Fruit fly (Drosophila melanogaster) whole organism, embryonic: ENCODE results near the gene lbl.

Source experiments
- B-H2 ChIP-seq: fragments of 200-800 bp; sonication (Bioruptor generic); optimal IDR thresholded peaks from 2 replicates; lab custom pipeline; 2018; ENCODE audit warnings: missing biosample characterization, mild to moderate bottlenecking, missing genetic modification characterization
- BEAF-32 ChIP-seq: fragments of 200-800 bp; sonication (Bioruptor generic); optimal IDR thresholded peaks from 3 replicates; lab custom pipeline; 2017; ENCODE audit warnings: missing biosample characterization, missing genetic modification characterization, mild to moderate bottlenecking, moderate library complexity, missing genetic modification reagents
- Blimp-1 ChIP-seq: fragments of 200-800 bp; sonication (Bioruptor generic); optimal IDR thresholded peaks from 3 replicates; lab custom pipeline; 2018; ENCODE audit warnings: missing biosample characterization, missing genetic modification characterization, mild to moderate bottlenecking, moderate library complexity, missing genetic modification reagents
- CG11696 ChIP-seq: fragments of 200-800 bp; sonication (Bioruptor generic); IDR thresholded peaks from 2 replicates; pipeline ENCODE4 v1.3.6; 2022; ENCODE audit warnings: missing biosample characterization, missing genetic modification characterization
- CG12104 ChIP-seq: fragments of 200-800 bp; sonication (Bioruptor generic); optimal IDR thresholded peaks from 3 replicates; lab custom pipeline; 2016; ENCODE audit warnings: missing biosample characterization, missing genetic modification characterization
- CG12942 ChIP-seq: fragments of 200-800 bp; sonication (Bioruptor generic); optimal IDR thresholded peaks from 3 replicates; lab custom pipeline; 2016; ENCODE audit warnings: missing biosample characterization, missing genetic modification characterization
- CG14860 ChIP-seq: fragments of 200-800 bp; sonication (Bioruptor generic); IDR thresholded peaks from 3 replicates; pipeline ENCODE4 v1.3.6; 2022; ENCODE audit warnings: missing biosample characterization, missing genetic modification characterization; ENCODE audit not compliant: partially characterized antibody
- CG1792 ChIP-seq: fragments of 200-800 bp; sonication (Bioruptor generic); optimal IDR thresholded peaks from 2 replicates; lab custom pipeline; 2016; ENCODE audit warnings: missing biosample characterization, missing genetic modification characterization
- CG2712 ChIP-seq: fragments of 200-800 bp; optimal IDR thresholded peaks from 3 replicates; lab custom pipeline; 2019; ENCODE audit warnings: missing biosample characterization, mild to moderate bottlenecking, missing genetic modification characterization, moderate library complexity
- CG2875 ChIP-seq: fragments of 200-800 bp; sonication (Bioruptor generic); optimal IDR thresholded peaks from 2 replicates; lab custom pipeline; 2017; ENCODE audit warnings: missing biosample characterization, mild to moderate bottlenecking, missing genetic modification characterization, missing genetic modification reagents
- CG3065 ChIP-seq: fragments of 200-800 bp; sonication (Bioruptor generic); optimal IDR thresholded peaks from 2 replicates; lab custom pipeline; 2016; ENCODE audit warnings: missing biosample characterization, missing genetic modification characterization
- CG3281 ChIP-seq: fragments of 200-800 bp; sonication (Bioruptor generic); optimal IDR thresholded peaks from 3 replicates; lab custom pipeline; 2017; ENCODE audit warnings: missing biosample characterization, mild to moderate bottlenecking, missing genetic modification characterization
- CG33557 ChIP-seq: fragments of 200-800 bp; sonication (Bioruptor generic); optimal IDR thresholded peaks from 2 replicates; lab custom pipeline; 2019; ENCODE audit warnings: missing biosample characterization, mild to moderate bottlenecking, missing genetic modification characterization, moderate library complexity
- CG4707 ChIP-seq: fragments of 200-800 bp; sonication (Bioruptor generic); optimal IDR thresholded peaks from 2 replicates; lab custom pipeline; 2018; ENCODE audit warnings: missing biosample characterization, mild to moderate bottlenecking, missing genetic modification characterization, moderate library complexity
- CG5180 ChIP-seq: fragments of 200-800 bp; sonication (Bioruptor generic); optimal IDR thresholded peaks from 3 replicates; lab custom pipeline; 2017; ENCODE audit warnings: missing biosample characterization, missing genetic modification characterization, mild to moderate bottlenecking, moderate library complexity, missing genetic modification reagents
- CG6791 ChIP-seq: fragments of 200-800 bp; sonication (Bioruptor generic); IDR thresholded peaks from 3 replicates; pipeline ENCODE4 v1.3.6; 2022; ENCODE audit warnings: missing biosample characterization, missing genetic modification characterization; ENCODE audit not compliant: partially characterized antibody
- CG7556 ChIP-seq: fragments of 200-800 bp; sonication (Bioruptor generic); optimal IDR thresholded peaks from 2 replicates; lab custom pipeline; 2017; ENCODE audit warnings: missing biosample characterization, mild to moderate bottlenecking, missing genetic modification characterization
- CG8388 ChIP-seq: fragments of 200-800 bp; sonication (Bioruptor generic); optimal IDR thresholded peaks from 2 replicates; lab custom pipeline; 2019; ENCODE audit warnings: missing biosample characterization, mild to moderate bottlenecking, missing genetic modification characterization, moderate library complexity
- CG8478 ChIP-seq: fragments of >200 bp; optimal IDR thresholded peaks from 2 replicates; lab custom pipeline; 2018
- CG9727 ChIP-seq: fragments of 200-800 bp; sonication (Bioruptor generic); optimal IDR thresholded peaks from 3 replicates; lab custom pipeline; 2017; ENCODE audit warnings: missing biosample characterization, mild to moderate bottlenecking, missing genetic modification characterization
- D19A ChIP-seq: fragments of 200-800 bp; optimal IDR thresholded peaks from 3 replicates; lab custom pipeline; 2019; ENCODE audit warnings: missing biosample characterization, mild to moderate bottlenecking, missing genetic modification characterization, moderate library complexity
- Dad ChIP-seq: fragments of 200-800 bp; sonication (Bioruptor generic); optimal IDR thresholded peaks from 3 replicates; lab custom pipeline; 2016; ENCODE audit warnings: missing biosample characterization, missing genetic modification characterization
- Dp ChIP-seq: fragments of 200-800 bp; sonication (Bioruptor generic); optimal IDR thresholded peaks from 2 replicates; lab custom pipeline; 2018; ENCODE audit warnings: missing biosample characterization, mild to moderate bottlenecking, missing genetic modification characterization, moderate library complexity
- Dref ChIP-seq: fragments of 200-800 bp; sonication (Bioruptor generic); IDR thresholded peaks from 2 replicates; pipeline ENCODE4 v1.3.6; 2022; ENCODE audit warnings: missing biosample characterization, missing genetic modification characterization
- E2f2 ChIP-seq: fragments of 200-800 bp; sonication (Bioruptor generic); IDR thresholded peaks from 2 replicates; pipeline ENCODE4 v1.3.6; 2022; ENCODE audit warnings: missing biosample characterization, missing genetic modification characterization
- Eip74EF ChIP-seq, 2 experiments: fragments of 200-800 bp in 1 of 2; fragments of >200 bp in 1 of 2; sonication (Bioruptor generic) in 1 of 2; optimal IDR thresholded peaks; 2 replicates each; lab custom pipeline; 2017 to 2019; ENCODE audit warnings: missing biosample characterization in 2 of 2, missing genetic modification characterization in 2 of 2, mild to moderate bottlenecking in 1 of 2, moderate library complexity in 1 of 2
- Elba2 ChIP-seq: fragments of 200-800 bp; sonication (Bioruptor generic); optimal IDR thresholded peaks from 3 replicates; lab custom pipeline; 2016; ENCODE audit warnings: missing biosample characterization, missing genetic modification characterization
- Jarid2 ChIP-seq: fragments of 200-800 bp; sonication (Bioruptor generic); optimal IDR thresholded peaks from 3 replicates; lab custom pipeline; 2017; ENCODE audit warnings: mild to moderate bottlenecking, missing biosample characterization, missing genetic modification reagents, missing genetic modification characterization
- Lhr ChIP-seq: fragments of 200-800 bp; sonication (Bioruptor generic); optimal IDR thresholded peaks from 3 replicates; lab custom pipeline; 2017; ENCODE audit warnings: mild to moderate bottlenecking, missing biosample characterization, missing genetic modification reagents, missing genetic modification characterization
- MTF-1 ChIP-seq: fragments of 200-800 bp; sonication (Bioruptor generic); optimal IDR thresholded peaks from 2 replicates; lab custom pipeline; 2018; ENCODE audit warnings: missing biosample characterization, mild to moderate bottlenecking, missing genetic modification characterization, borderline replicate concordance
- Max ChIP-seq: fragments of 200-800 bp; sonication (Bioruptor generic); optimal IDR thresholded peaks from 2 replicates; lab custom pipeline; 2016; ENCODE audit warnings: missing biosample characterization, mild to moderate bottlenecking, missing genetic modification characterization
- abd-A ChIP-seq: fragments of 200-800 bp; sonication (Bioruptor generic); optimal IDR thresholded peaks from 3 replicates; lab custom pipeline; 2019; ENCODE audit warnings: missing biosample characterization, mild to moderate bottlenecking, missing genetic modification characterization, moderate library complexity
- br ChIP-seq: fragments of >200 bp; optimal IDR thresholded peaks from 2 replicates; lab custom pipeline; 2017
- cas ChIP-seq: fragments of 200-800 bp; sonication (Bioruptor generic); IDR thresholded peaks from 2 replicates; pipeline ENCODE4 v1.3.6; 2022; ENCODE audit warnings: missing biosample characterization, missing genetic modification characterization
- chinmo ChIP-seq: fragments of 200-800 bp; sonication (Bioruptor generic); IDR thresholded peaks from 4 replicates; pipeline ENCODE4 v1.3.6; 2022; ENCODE audit warnings: missing biosample characterization, missing genetic modification characterization; ENCODE audit not compliant: partially characterized antibody
- ci ChIP-seq: fragments of 200-800 bp; sonication (Bioruptor generic); IDR thresholded peaks from 3 replicates; pipeline ENCODE4 v1.3.6; 2022; ENCODE audit warnings: missing biosample characterization, missing genetic modification characterization
- dmrt99B ChIP-seq: fragments of 200-800 bp; sonication (Bioruptor generic); optimal IDR thresholded peaks from 2 replicates; lab custom pipeline; 2018; ENCODE audit warnings: missing biosample characterization, mild to moderate bottlenecking, missing genetic modification characterization, moderate library complexity
- gfzf ChIP-seq: fragments of 200-800 bp; sonication (Bioruptor generic); optimal IDR thresholded peaks from 2 replicates; lab custom pipeline; 2016; ENCODE audit warnings: missing biosample characterization, mild to moderate bottlenecking, missing genetic modification characterization, moderate library complexity
- hbn ChIP-seq: fragments of 200-800 bp; sonication (Bioruptor generic); IDR thresholded peaks from 2 replicates; pipeline ENCODE4 v1.3.6; 2022; ENCODE audit warnings: missing biosample characterization, missing genetic modification characterization; ENCODE audit not compliant: partially characterized antibody
- ken ChIP-seq: fragments of 200-800 bp; sonication (Bioruptor generic); IDR thresholded peaks from 3 replicates; pipeline ENCODE4 v1.3.6; 2022; ENCODE audit warnings: missing biosample characterization, missing genetic modification characterization
- lbe ChIP-seq: fragments of 200-800 bp; sonication (Bioruptor generic); optimal IDR thresholded peaks from 2 replicates; lab custom pipeline; 2016; ENCODE audit warnings: missing biosample characterization, mild to moderate bottlenecking, missing genetic modification characterization
- mld ChIP-seq: fragments of 200-800 bp; sonication (Bioruptor generic); IDR thresholded peaks from 3 replicates; pipeline ENCODE4 v1.3.6; 2022; ENCODE audit warnings: missing biosample characterization, missing genetic modification characterization; ENCODE audit not compliant: partially characterized antibody
- otp ChIP-seq: fragments of 200-800 bp; sonication (Bioruptor generic); IDR thresholded peaks from 3 replicates; pipeline ENCODE4, ENCODE4 v1.3.6; 2022; ENCODE audit warnings: missing biosample characterization, missing genetic modification characterization
- scrt ChIP-seq: fragments of 200-800 bp; sonication (Bioruptor generic); optimal IDR thresholded peaks from 2 replicates; lab custom pipeline; 2018; ENCODE audit warnings: missing biosample characterization, mild to moderate bottlenecking, missing genetic modification characterization, moderate library complexity
- shn ChIP-seq: fragments of 200-800 bp; sonication (Bioruptor generic); optimal IDR thresholded peaks from 3 replicates; lab custom pipeline; 2016; ENCODE audit warnings: missing biosample characterization, missing genetic modification characterization
- sim ChIP-seq: fragments of 200-800 bp; sonication (Bioruptor generic); IDR thresholded peaks from 2 replicates; pipeline ENCODE4 v1.3.6; 2022; ENCODE audit warnings: missing biosample characterization, missing genetic modification characterization
- slbo ChIP-seq: fragments of 200-800 bp; sonication (Bioruptor generic); IDR thresholded peaks from 2 replicates; pipeline ENCODE4 v1.3.6; 2022; ENCODE audit warnings: missing biosample characterization, missing genetic modification characterization
- tin ChIP-seq: fragments of 200-800 bp; sonication (Bioruptor generic); optimal IDR thresholded peaks from 3 replicates; lab custom pipeline; 2016; ENCODE audit warnings: missing biosample characterization, missing genetic modification characterization
- unc-4 ChIP-seq: fragments of 200-800 bp; sonication (Bioruptor generic); IDR thresholded peaks from 2 replicates; pipeline ENCODE4 v1.3.6; 2022; ENCODE audit warnings: missing biosample characterization, missing genetic modification characterization; ENCODE audit not compliant: partially characterized antibody
- zf30C ChIP-seq: fragments of 200-800 bp; sonication (Bioruptor generic); optimal IDR thresholded peaks from 3 replicates; lab custom pipeline; 2018; ENCODE audit warnings: missing biosample characterization, mild to moderate bottlenecking, missing genetic modification characterization

Gene lbl

DNA sequence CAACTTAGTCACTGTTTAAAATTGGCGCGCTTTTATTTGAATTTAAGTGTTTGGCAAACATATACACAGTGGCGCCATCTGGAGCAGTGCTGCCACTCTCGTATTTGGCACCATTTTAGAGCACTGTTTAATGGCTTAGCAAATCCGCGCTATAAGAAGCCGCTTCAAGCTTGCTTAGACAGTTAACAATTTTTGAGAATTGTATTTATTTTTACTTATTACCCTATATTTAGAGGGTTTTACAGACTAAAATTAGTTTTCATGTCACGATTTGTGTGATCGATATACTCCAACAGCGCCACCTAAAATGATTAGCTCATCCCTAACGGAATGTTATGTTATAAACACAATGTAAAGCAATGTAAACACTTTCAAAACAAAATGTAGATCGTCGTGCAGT, 48.0 kb upstream of the lbl start, which contains the start of gene Fancm (continued):
- peak; percentile 78 for TF ChIP-seq tin (GFP tag; lab: Kevin White, UChicago)
- no peak for TF ChIP-seq Jarid2 (GFP tag; lab: Kevin White, UChicago)
- peak; percentile 54; the same call in 1 of the 3 replicates for TF ChIP-seq ken (GFP tag; lab: Robert Waterston, UW)
- no peak for TF ChIP-seq dmrt99B
- TF ChIP-seq CG5180 (GFP tag; lab: Kevin White, UChicago): no peak
- TF ChIP-seq scrt: no peak
- peak; percentile 77 for TF ChIP-seq shn (GFP tag; lab: Kevin White, UChicago)
- TF ChIP-seq Dref (GFP tag; lab: Robert Waterston, UW): peak; percentile 68
- TF ChIP-seq Dp (GFP tag; lab: Kevin White, UChicago): peak; percentile 99
- TF ChIP-seq CG4707 (GFP tag; lab: Kevin White, UChicago): no peak
- TF ChIP-seq CG9727 (GFP tag; lab: Kevin White, UChicago): peak; percentile 54
- TF ChIP-seq CG14860 (GFP tag; lab: Robert Waterston, UW): no peak
- peak; percentile 37 for TF ChIP-seq CG12104 (GFP tag; lab: Kevin White, UChicago)
- TF ChIP-seq CG3281: peak; percentile 34
- no peak for TF ChIP-seq otp (GFP tag; lab: Robert Waterston, UW)
- peak; percentile 64 for TF ChIP-seq unc-4 (GFP tag; lab: Robert Waterston, UW)
- TF ChIP-seq MTF-1: no peak
- TF ChIP-seq ci (GFP tag; lab: Robert Waterston, UW): no peak
- peak; percentile 82 for TF ChIP-seq BEAF-32 (GFP tag; lab: Kevin White, UChicago)
- TF ChIP-seq CG11696 (GFP tag; lab: Robert Waterston, UW): no peak
- TF ChIP-seq slbo: peak; percentile 86
- peak; percentile 65; the same call in 2 of the 3 replicates for TF ChIP-seq CG6791 (GFP tag; lab: Robert Waterston, UW)
- TF ChIP-seq Max (GFP tag; lab: Kevin White, UChicago): peak; percentile 55
- peak; percentile 67 for TF ChIP-seq CG12942
- peak; percentile 74 for TF ChIP-seq Dad (GFP tag; lab: Kevin White, UChicago)
- peak; percentile 40 for TF ChIP-seq CG33557 (GFP tag; lab: Kevin White, UChicago)
- no peak for TF ChIP-seq abd-A (tag; lab: Kevin White, UChicago)
- peak; percentile 12 for TF ChIP-seq CG8388 (GFP tag; lab: Kevin White, UChicago)
- peak; percentile 70 for TF ChIP-seq CG2712 (tag; lab: Kevin White, UChicago)
- TF ChIP-seq cas (GFP tag; lab: Robert Waterston, UW): no peak; the same call in 1 of the 2 replicates
- TF ChIP-seq hbn (GFP tag; lab: Robert Waterston, UW): peak; percentile 52; the same call in 1 of the 2 replicates
- no peak for TF ChIP-seq CG2875 (GFP tag; lab: Kevin White, UChicago)
- no peak for TF ChIP-seq CG8478 (lab: Kevin White, UChicago)
- TF ChIP-seq br (lab: Kevin White, UChicago): no peak
- TF ChIP-seq Lhr (GFP tag; lab: Kevin White, UChicago): peak; percentile 96
- peak; percentile 60 for TF ChIP-seq CG1792
- TF ChIP-seq Eip74EF (GFP tag; optimal IDR thresholded peaks at IDR 0.05; lab: Kevin White, UChicago): no peak
- TF ChIP-seq CG7556 (GFP tag; lab: Kevin White, UChicago): peak; percentile 48
- no peak for TF ChIP-seq D19A (tag; lab: Kevin White, UChicago)
- peak; percentile 32 for TF ChIP-seq CG3065 (GFP tag; lab: Kevin White, UChicago)
- TF ChIP-seq E2f2: peak; percentile 98
- no peak for TF ChIP-seq Blimp-1 (GFP tag; lab: Kevin White, UChicago)
- peak; percentile 64 for TF ChIP-seq B-H2 (GFP tag; lab: Kevin White, UChicago)
- TF ChIP-seq Elba2 (GFP tag; lab: Kevin White, UChicago): peak; percentile 84
- TF ChIP-seq sim (GFP tag; lab: Robert Waterston, UW): no peak
- no peak for TF ChIP-seq lbe (GFP tag; lab: Kevin White, UChicago)
- TF ChIP-seq mld (GFP tag; lab: Robert Waterston, UW): no peak
- no peak for TF ChIP-seq zf30C (GFP tag; lab: Kevin White, UChicago)
- no peak for TF ChIP-seq chinmo (GFP tag; lab: Robert Waterston, UW)
- TF ChIP-seq gfzf (GFP tag; lab: Kevin White, UChicago): peak; percentile 43
